Fruit fly (Drosophila melanogaster) Kc167 (cell line): ENCODE data around the gene CG44090.

Experiments
- Myc ChIP-seq: fragments of >200 bp; optimal IDR thresholded peaks from 2 replicates; lab custom pipeline; 2017; ENCODE audit warnings: missing external identifiers
- Sin3A ChIP-seq: fragments of >200 bp; optimal IDR thresholded peaks from 2 replicates; lab custom pipeline; 2018; ENCODE audit warnings: missing external identifiers
- h ChIP-seq: fragments of >200 bp; optimal IDR thresholded peaks from 3 replicates; lab custom pipeline; 2018; ENCODE audit warnings: missing external identifiers
- insv ChIP-seq: fragments of >200 bp; optimal IDR thresholded peaks from 3 replicates; lab custom pipeline; 2018; ENCODE audit warnings: missing external identifiers
- psq ChIP-seq: fragments of >200 bp; optimal IDR thresholded peaks from 2 replicates; lab custom pipeline; 2017; ENCODE audit warnings: missing external identifiers
- ttk ChIP-seq: sonication (Bioruptor generic); optimal IDR thresholded peaks from 2 replicates; lab custom pipeline; 2017; ENCODE audit warnings: missing external identifiers

The CG44090 gene

DNA sequence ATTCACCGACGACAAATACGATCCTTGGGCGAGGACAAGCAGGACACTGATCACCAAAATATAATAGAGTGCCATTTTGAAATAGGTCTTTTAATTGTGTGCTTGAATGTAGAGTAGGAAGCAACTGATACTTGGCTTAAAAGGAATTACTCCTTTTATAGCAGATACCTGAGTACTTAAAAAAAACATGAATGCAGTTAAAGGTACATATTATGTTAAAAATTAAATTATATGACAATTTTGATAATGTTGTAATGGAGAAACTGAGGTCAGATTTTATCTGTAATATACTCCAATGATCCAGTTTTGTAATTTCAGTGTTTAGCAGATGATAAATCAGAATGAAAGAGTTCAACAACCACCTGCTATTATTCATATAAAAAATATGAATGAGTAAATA is 12.1 kb downstream of the CG44090 start, which contains the start of gene CG14332:
Gene CG14332 (minus strand): TSS at position 101 of the 400 bp plus-strand sequence.
- TF ChIP-seq insv (no peak), Sin3A (lab: Kevin White, UChicago) (no peak), h (lab: Kevin White, UChicago) (no peak), ttk (lab: Kevin White, UChicago) (no peak), Myc (lab: Kevin White, UChicago) (no peak), psq (lab: Kevin White, UChicago) (no peak)

dm6 chr3R:17420338-17420737 is 13.9 kb downstream of the CG44090 start, which contains the start of gene CG42835:
Gene CG42835, plus strand, starts transcription at chr3R:17420638.
- no peak for TF ChIP-seq Myc (lab: Kevin White, UChicago)
- no peak for TF ChIP-seq h (lab: Kevin White, UChicago)

DNA sequence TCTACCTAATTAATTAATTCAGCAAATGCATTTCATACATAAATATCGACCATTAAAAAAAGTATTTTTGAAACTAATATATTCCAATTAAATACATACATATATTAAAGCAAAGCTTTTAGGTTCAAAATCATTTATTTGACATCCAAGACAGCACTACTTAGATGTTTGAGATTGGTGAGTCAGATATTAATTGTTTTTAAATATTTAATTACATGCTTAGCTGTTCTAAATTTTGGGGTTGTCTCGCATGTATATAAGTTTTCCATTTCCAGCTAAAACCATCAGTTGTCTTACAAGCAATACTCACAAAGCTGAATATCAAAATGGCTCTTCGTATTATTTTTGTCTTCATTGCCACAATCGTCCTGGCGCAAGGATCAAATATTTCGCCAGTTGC is 15.8 kb downstream of the CG44090 start, which contains the start of gene CG42834:
Gene CG42834 (plus strand): TSS at position 301 of the 400 bp plus-strand sequence.
- no peak for TF ChIP-seq insv
- TF ChIP-seq Myc (lab: Kevin White, UChicago) = no peak
- no peak for TF ChIP-seq ttk (lab: Kevin White, UChicago)
- TF ChIP-seq psq (lab: Kevin White, UChicago) = no peak
- no peak for TF ChIP-seq Sin3A (lab: Kevin White, UChicago)
- TF ChIP-seq h (lab: Kevin White, UChicago) = no peak

DNA sequence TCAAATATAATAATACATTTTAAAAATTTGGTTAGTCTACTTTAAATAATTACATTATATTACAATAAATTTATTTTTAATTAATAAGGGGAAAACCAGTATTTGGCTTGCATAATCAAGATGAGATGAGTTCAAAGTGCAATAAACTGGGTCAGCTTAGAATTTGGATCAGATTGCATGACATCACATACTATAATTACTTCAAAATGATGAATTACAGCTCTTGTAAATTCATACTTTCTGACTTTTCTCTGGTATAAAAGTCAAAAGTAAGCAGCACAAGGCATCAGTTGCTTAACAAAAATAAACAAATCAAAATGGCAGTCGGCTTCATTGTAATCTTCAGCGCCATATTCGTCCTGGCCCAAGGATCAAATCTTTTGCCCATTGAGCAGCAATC is 17.1 kb downstream of the CG44090 start, which contains the start of gene CG33333:
Gene CG33333 (plus strand): TSS at position 301 of the 400 bp plus-strand sequence.
- TF ChIP-seq Sin3A (lab: Kevin White, UChicago) = no peak
- TF ChIP-seq insv = no peak
- no peak for TF ChIP-seq h (lab: Kevin White, UChicago)
- TF ChIP-seq Myc (lab: Kevin White, UChicago) = no peak
- no peak for TF ChIP-seq ttk (lab: Kevin White, UChicago)
- no peak for TF ChIP-seq psq (lab: Kevin White, UChicago)

DNA sequence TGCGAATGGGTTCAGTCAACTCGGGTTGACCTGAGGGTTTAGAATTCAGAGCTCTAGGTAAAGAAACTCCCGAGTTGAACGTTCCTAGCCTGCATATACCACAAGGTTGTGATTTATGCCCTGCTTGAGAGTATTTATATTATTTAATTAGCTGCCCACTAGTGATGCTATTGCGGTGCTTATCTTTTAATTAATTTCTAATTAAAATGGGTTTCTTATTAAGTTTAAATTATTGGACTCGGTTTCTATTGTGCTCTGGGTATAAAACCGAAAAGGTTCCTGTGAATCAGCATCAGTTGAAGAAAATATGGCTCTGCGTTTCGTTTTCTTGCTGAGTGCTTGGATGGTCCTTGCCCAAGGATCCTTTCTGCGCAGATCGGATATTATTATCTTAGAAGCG is 18.8 kb downstream of the CG44090 start, which contains the start of gene CG5866:
Gene CG5866 (plus strand): TSS at position 301 of the 400 bp plus-strand sequence.
- TF ChIP-seq Myc (lab: Kevin White, UChicago) (no peak), ttk (lab: Kevin White, UChicago) (no peak), insv (no peak), h (lab: Kevin White, UChicago) (no peak), psq (lab: Kevin White, UChicago) (no peak), Sin3A (lab: Kevin White, UChicago) (no peak)

- no peak for TF ChIP-seq Sin3A (lab: Kevin White, UChicago)
- no peak for TF ChIP-seq insv
- TF ChIP-seq h (lab: Kevin White, UChicago) = no peak
- no peak for TF ChIP-seq Myc (lab: Kevin White, UChicago)
- no peak for TF ChIP-seq ttk (lab: Kevin White, UChicago)
- no peak for TF ChIP-seq psq (lab: Kevin White, UChicago)
Observed at dm6 chr3R:17413601-17414000, 20.6 kb downstream of the CG44090 start, which contains the start of gene CG42822. Gene CG42822, plus strand, starts transcription at chr3R:17413901.

DNA sequence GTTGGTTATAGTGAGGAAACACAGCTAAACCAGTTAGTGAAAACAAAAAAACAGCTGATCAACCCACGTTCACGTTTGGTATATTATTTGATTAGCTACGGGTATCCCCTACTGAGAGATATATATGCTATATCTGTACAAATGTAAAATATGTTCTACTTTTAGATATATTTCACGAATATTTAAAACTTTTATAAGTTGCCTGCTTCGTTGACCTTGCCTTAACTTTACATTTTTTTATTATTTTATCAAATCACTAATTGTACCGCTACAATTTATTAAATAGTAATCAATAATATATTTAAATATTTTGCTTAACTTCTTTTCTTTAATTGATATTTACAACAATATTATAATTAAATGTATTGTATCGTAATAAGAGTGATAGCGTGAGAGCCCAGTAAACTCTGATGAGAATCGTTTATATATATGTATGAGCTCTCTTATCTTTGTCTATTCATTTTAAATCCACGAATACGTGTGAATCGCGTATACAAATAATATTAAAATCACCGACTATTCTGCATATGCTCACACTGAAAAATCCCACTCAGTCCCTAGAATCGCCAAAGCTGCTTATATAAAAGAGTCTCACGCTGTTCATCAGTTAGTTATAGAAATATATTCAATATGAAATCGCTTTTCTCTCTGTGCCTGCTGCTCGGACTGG is 21.6 kb downstream of the CG44090 start, which contains the start of gene CG42821:
Gene CG42821 (plus strand): TSS at position 620 of the 670 bp plus-strand sequence.
- TF ChIP-seq Sin3A (lab: Kevin White, UChicago) (no peak), Myc (lab: Kevin White, UChicago) (no peak), ttk (lab: Kevin White, UChicago) (no peak), h (lab: Kevin White, UChicago) (no peak), insv (no peak), psq (lab: Kevin White, UChicago) (no peak)

dm6 chr3R:17410808-17411207 is 23.4 kb downstream of the CG44090 start, which contains the start of gene CG5863:
Gene CG5863, plus strand, starts transcription at chr3R:17411108.
- TF ChIP-seq ttk (lab: Kevin White, UChicago) (no peak), Sin3A (lab: Kevin White, UChicago) (no peak), h (lab: Kevin White, UChicago) (no peak), insv (no peak), psq (lab: Kevin White, UChicago) (no peak), Myc (lab: Kevin White, UChicago) (no peak)

- no peak for TF ChIP-seq Myc (lab: Kevin White, UChicago)
- TF ChIP-seq psq (lab: Kevin White, UChicago) = no peak
- no peak for TF ChIP-seq ttk (lab: Kevin White, UChicago)
- TF ChIP-seq Sin3A (lab: Kevin White, UChicago) = no peak
- TF ChIP-seq h (lab: Kevin White, UChicago) = no peak
- no peak for TF ChIP-seq insv
Observed at dm6 chr3R:17409319-17409718, 24.9 kb downstream of the CG44090 start, which contains the start of gene CG5860. Gene CG5860, plus strand, starts transcription at chr3R:17409619.

- TF ChIP-seq Myc (lab: Kevin White, UChicago) = no peak
- no peak for TF ChIP-seq psq (lab: Kevin White, UChicago)
- TF ChIP-seq h (lab: Kevin White, UChicago) = no peak
- TF ChIP-seq Sin3A (lab: Kevin White, UChicago) = no peak
- no peak for TF ChIP-seq insv
- no peak for TF ChIP-seq ttk (lab: Kevin White, UChicago)
Observed at dm6 chr3R:17407576-17407975, 26.7 kb downstream of the CG44090 start, which contains the start of gene CG17283. Gene CG17283, plus strand, starts transcription at chr3R:17407876.

DNA sequence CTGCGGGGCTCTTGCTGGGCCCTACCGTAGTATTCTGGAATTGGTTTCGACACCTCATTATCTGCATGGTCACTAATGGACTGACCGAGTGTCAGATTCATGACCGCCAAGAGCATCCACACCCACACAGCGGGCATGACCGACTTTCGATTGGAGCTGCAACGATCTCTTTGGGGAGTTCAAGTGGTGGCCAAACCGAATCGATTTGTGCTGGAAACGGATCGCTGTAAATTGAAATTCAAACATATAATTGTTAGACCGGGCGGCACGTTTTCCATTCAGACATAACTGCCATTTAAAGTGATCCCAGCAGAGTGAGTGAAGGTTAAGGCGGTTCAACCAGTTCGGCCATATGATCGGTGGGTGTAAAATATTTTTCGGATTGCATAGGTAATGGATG is 27.8 kb downstream of the CG44090 start, which contains the start of the genes CG42824 and CG42798:
Gene CG42824 (minus strand): TSS at position 101 of the 400 bp plus-strand sequence.
Gene CG42798 (plus strand): TSS at position 268 of the 400 bp plus-strand sequence.
- TF ChIP-seq Myc (lab: Kevin White, UChicago) (no peak), h (lab: Kevin White, UChicago) (no peak), Sin3A (lab: Kevin White, UChicago) (no peak), insv (no peak), ttk (lab: Kevin White, UChicago) (no peak), psq (lab: Kevin White, UChicago) (no peak)
